Worm (Caenorhabditis elegans): ENCODE measurements around the gene cyd-1.
A peak's percentile ranks its signal among the peaks of the same experiment; 100 is the strongest.

The cyd-1 gene

ce11 chrII:12980212-12980611, at the start of gene cyd-1:
TSS of gene cyd-1 (plus strand) at chrII:12980591.
- TF ChIP-seq F13H6.1 (tag; optimal IDR thresholded peaks at IDR 0.05): peak; percentile 41
- no peak for TF ChIP-seq ZK546.5 (tag; optimal IDR thresholded peaks at IDR 0.05)
- TF ChIP-seq sma-9 (GFP tag; optimal IDR thresholded peaks at IDR 0.05): peak; percentile 57
- no peak for TF ChIP-seq sma-9 (tag; optimal IDR thresholded peaks at IDR 0.05)
- TF ChIP-seq ztf-4 (tag; optimal IDR thresholded peaks at IDR 0.05): no peak
- peak; percentile 54 for TF ChIP-seq crh-2 (tag; optimal IDR thresholded peaks at IDR 0.05)
- TF ChIP-seq fos-1 (tag; optimal IDR thresholded peaks at IDR 0.05): peak; percentile 69
- TF ChIP-seq R02D3.7 (tag; optimal IDR thresholded peaks at IDR 0.05): no peak
- no peak for TF ChIP-seq blmp-1 (tag; optimal IDR thresholded peaks at IDR 0.05; ENCODE audit: insufficient read depth)
- TF ChIP-seq sma-3 (GFP tag; optimal IDR thresholded peaks at IDR 0.05): peak; percentile 9
- no peak for TF ChIP-seq ama-1 (optimal IDR thresholded peaks at IDR 0.05)

- TF ChIP-seq unc-62 (GFP tag; optimal IDR thresholded peaks at IDR 0.05) (no peak), zag-1 (tag; optimal IDR thresholded peaks at IDR 0.05) (no peak), sma-3 (GFP tag; optimal IDR thresholded peaks at IDR 0.05) (no peak), elt-1 (tag; optimal IDR thresholded peaks at IDR 0.05) (no peak), mdl-1 (tag; optimal IDR thresholded peaks at IDR 0.05) (no peak), sma-9 (GFP tag; optimal IDR thresholded peaks at IDR 0.05) (peak; percentile 18), sma-9 (tag; optimal IDR thresholded peaks at IDR 0.05) (no peak), fos-1 (tag; optimal IDR thresholded peaks at IDR 0.05) (peak; percentile 81), lin-11 (tag; optimal IDR thresholded peaks at IDR 0.05) (no peak), C34F6.9 (tag; optimal IDR thresholded peaks at IDR 0.05) (no peak), ztf-4 (tag; optimal IDR thresholded peaks at IDR 0.05) (no peak), aly-2 (tag; optimal IDR thresholded peaks at IDR 0.05) (no peak), F13H6.1 (tag; optimal IDR thresholded peaks at IDR 0.05) (no peak), crh-2 (tag; optimal IDR thresholded peaks at IDR 0.05) (peak; percentile 85), ZK546.5 (tag; optimal IDR thresholded peaks at IDR 0.05) (no peak), ztf-1 (GFP tag; conservative IDR thresholded peaks at IDR 0.05) (no peak)
Observed at ce11 chrII:12931456-12931923, 48.9 kb upstream of the cyd-1 start, which contains the start of gene dct-18. TSS of gene dct-18 (plus strand) at chrII:12931873.

ce11 chrII:12935259-12935658, 45.1 kb upstream of the cyd-1 start, which contains the start of gene lips-9:
TSS of gene lips-9 (minus strand) at chrII:12935359.
- TF ChIP-seq skn-1 (tag; optimal IDR thresholded peaks at IDR 0.05) (no peak), nhr-25 (tag; optimal IDR thresholded peaks at IDR 0.05) (no peak), unc-39 (tag; optimal IDR thresholded peaks at IDR 0.05) (no peak), mdl-1 (tag; optimal IDR thresholded peaks at IDR 0.05) (no peak), blmp-1 (tag; optimal IDR thresholded peaks at IDR 0.05; ENCODE audit: insufficient read depth) (no peak), aly-2 (tag; optimal IDR thresholded peaks at IDR 0.05) (no peak), lin-39 (tag; optimal IDR thresholded peaks at IDR 0.05) (no peak)

- TF ChIP-seq unc-62 (GFP tag; optimal IDR thresholded peaks at IDR 0.05) (no peak), sma-3 (GFP tag; optimal IDR thresholded peaks at IDR 0.05) (peak; percentile 1), lin-39 (tag; optimal IDR thresholded peaks at IDR 0.05) (no peak), crh-2 (tag; optimal IDR thresholded peaks at IDR 0.05) (peak; percentile 8), nhr-25 (tag; optimal IDR thresholded peaks at IDR 0.05) (peak; percentile 21), fos-1 (tag; optimal IDR thresholded peaks at IDR 0.05) (peak; percentile 26), ama-1 (optimal IDR thresholded peaks at IDR 0.05) (no peak), nhr-10 (tag; optimal IDR thresholded peaks at IDR 0.05) (no peak), nhr-77 (tag; optimal IDR thresholded peaks at IDR 0.05) (no peak), blmp-1 (tag; optimal IDR thresholded peaks at IDR 0.05; ENCODE audit: insufficient read depth) (peak; percentile 26), sem-4 (tag; optimal IDR thresholded peaks at IDR 0.05) (peak; percentile 23)
Observed at ce11 chrII:12939161-12939560, 41.2 kb upstream of the cyd-1 start.

ce11 chrII:12939801-12940200, 40.6 kb upstream of the cyd-1 start, which contains the start of gene arrd-10:
TSS of gene arrd-10 (plus strand) at chrII:12940101.
- TF ChIP-seq sem-4 (tag; optimal IDR thresholded peaks at IDR 0.05) (no peak), nhr-12 (tag; optimal IDR thresholded peaks at IDR 0.05) (no peak), unc-39 (tag; optimal IDR thresholded peaks at IDR 0.05) (no peak), elt-1 (tag; optimal IDR thresholded peaks at IDR 0.05) (no peak), R02D3.7 (tag; optimal IDR thresholded peaks at IDR 0.05) (no peak), unc-55 (GFP tag; optimal IDR thresholded peaks at IDR 0.05) (no peak)

- TF ChIP-seq C34F6.9 (tag; optimal IDR thresholded peaks at IDR 0.05) (no peak), nhr-6 (tag; optimal IDR thresholded peaks at IDR 0.05) (no peak), ceh-16 (tag; optimal IDR thresholded peaks at IDR 0.05) (no peak), peb-1 (tag; optimal IDR thresholded peaks at IDR 0.05) (no peak), nhr-21 (tag; optimal IDR thresholded peaks at IDR 0.05) (no peak), mdl-1 (tag; optimal IDR thresholded peaks at IDR 0.05) (no peak), nhr-129 (tag; optimal IDR thresholded peaks at IDR 0.05) (no peak), ceh-82 (tag; optimal IDR thresholded peaks at IDR 0.05) (no peak), lsy-2 (tag; optimal IDR thresholded peaks at IDR 0.05) (no peak)
Observed at ce11 chrII:12942496-12942895, 37.9 kb upstream of the cyd-1 start.
